Worm (Caenorhabditis elegans) whole organism, young adult: ENCODE measurements around the gene unc-50.
A peak's percentile ranks its signal among the peaks of the same experiment; 100 is the strongest.

Experiments
- B0336.3 ChIP-seq: fragments of 200-800 bp; sonication (Bioruptor generic); IDR thresholded peaks from 2 replicates; pipeline ENCODE4 v1.3.6; 2022; ENCODE audit warnings: missing genetic modification characterization, missing compliant biosample characterization
- C17E4.6 ChIP-seq: fragments of 200-800 bp; sonication (Bioruptor generic); IDR thresholded peaks from 2 replicates; pipeline ENCODE4 v1.3.6; 2022; ENCODE audit warnings: missing genetic modification reagents, missing genetic modification characterization, missing compliant biosample characterization
- F23B12.7 ChIP-seq: sonication (generic microtip); optimal IDR thresholded peaks from 2 replicates; lab custom pipeline; 2017; ENCODE audit warnings: missing genetic modification characterization, mild to moderate bottlenecking, missing compliant biosample characterization, antibody characterized with exemption, moderate library complexity; ENCODE audit not compliant: insufficient read depth
- F33H1.4 ChIP-seq: fragments of 200-800 bp; sonication (Bioruptor generic); IDR thresholded peaks from 2 replicates; pipeline ENCODE4 v1.3.6; 2022; ENCODE audit warnings: missing genetic modification reagents, missing genetic modification characterization, missing compliant biosample characterization
- F37B4.10 ChIP-seq: fragments of 200-800 bp; sonication (Bioruptor generic); IDR thresholded peaks from 2 replicates; pipeline ENCODE4 v1.3.6; 2022; ENCODE audit warnings: missing genetic modification characterization, missing compliant biosample characterization
- F52B5.7 ChIP-seq: sonication (generic microtip); optimal IDR thresholded peaks from 2 replicates; lab custom pipeline; 2016; ENCODE audit warnings: mild to moderate bottlenecking, missing genetic modification characterization, missing compliant biosample characterization
- F57C9.4 ChIP-seq: sonication (generic microtip); optimal IDR thresholded peaks from 2 replicates; lab custom pipeline; 2017; ENCODE audit warnings: mild to moderate bottlenecking, missing genetic modification characterization, missing compliant biosample characterization
- Y79H2A.3 ChIP-seq: fragments of 200-800 bp; sonication (Bioruptor generic); conservative IDR thresholded peaks from 2 replicates; pipeline ENCODE4 v1.3.6; 2022; ENCODE audit warnings: missing genetic modification reagents, missing genetic modification characterization, missing compliant biosample characterization
- Y95B8A.8 ChIP-seq: fragments of 200-800 bp; sonication (Bioruptor generic); IDR thresholded peaks from 2 replicates; pipeline ENCODE4 v1.3.6; 2022; ENCODE audit warnings: missing genetic modification reagents, missing genetic modification characterization, missing compliant biosample characterization
- ZK185.1 ChIP-seq: sonication (generic microtip); optimal IDR thresholded peaks from 2 replicates; lab custom pipeline; 2016; ENCODE audit warnings: mild to moderate bottlenecking, missing genetic modification characterization, missing compliant biosample characterization; ENCODE audit not compliant: poor library complexity, severe bottlenecking
- akir-1 ChIP-seq: fragments of 200-800 bp; sonication (Bioruptor generic); optimal IDR thresholded peaks from 2 replicates; lab custom pipeline; 2018; ENCODE audit warnings: mild to moderate bottlenecking, missing genetic modification characterization, moderate library complexity, missing compliant biosample characterization
- aptf-2 ChIP-seq: fragments of 200-800 bp; sonication (Bioruptor generic); conservative IDR thresholded peaks from 2 replicates; pipeline ENCODE4 v1.3.6; 2022; ENCODE audit warnings: missing genetic modification reagents, missing genetic modification characterization, missing compliant biosample characterization
- atf-7 ChIP-seq: sonication (generic microtip); optimal IDR thresholded peaks from 2 replicates; lab custom pipeline; 2017; ENCODE audit warnings: mild to moderate bottlenecking, missing genetic modification characterization, missing compliant biosample characterization
- athp-1 ChIP-seq: sonication (generic microtip); optimal IDR thresholded peaks from 2 replicates; lab custom pipeline; 2017; ENCODE audit warnings: mild to moderate bottlenecking, missing genetic modification characterization, missing compliant biosample characterization
- attf-3 ChIP-seq: fragments of 200-800 bp; sonication (Bioruptor generic); conservative IDR thresholded peaks from 2 replicates; pipeline ENCODE4 v1.3.6; 2022; ENCODE audit warnings: missing genetic modification reagents, missing genetic modification characterization, missing compliant biosample characterization
- attf-5 ChIP-seq: fragments of 200-800 bp; sonication (Bioruptor generic); optimal IDR thresholded peaks from 2 replicates; lab custom pipeline; 2018; ENCODE audit warnings: mild to moderate bottlenecking, missing genetic modification characterization, missing compliant biosample characterization
- attf-6 ChIP-seq: fragments of 200-800 bp; sonication (Bioruptor generic); IDR thresholded peaks from 2 replicates; pipeline ENCODE4 v1.3.6; 2022; ENCODE audit warnings: missing genetic modification reagents, missing genetic modification characterization, missing compliant biosample characterization
- ceh-100 ChIP-seq: fragments of 200-800 bp; sonication (Bioruptor generic); IDR thresholded peaks from 2 replicates; pipeline ENCODE4 v1.3.6; 2022; ENCODE audit warnings: missing genetic modification reagents, missing genetic modification characterization, missing compliant biosample characterization
- ceh-40 ChIP-seq: fragments of 200-800 bp; sonication (Bioruptor generic); IDR thresholded peaks from 2 replicates; pipeline ENCODE4 v1.3.6; 2022; ENCODE audit warnings: missing genetic modification characterization, missing compliant biosample characterization
- ceh-91 ChIP-seq: fragments of 200-800 bp; sonication (Bioruptor generic); IDR thresholded peaks from 2 replicates; pipeline ENCODE4 v1.3.6; 2022; ENCODE audit warnings: missing genetic modification reagents, missing genetic modification characterization, missing compliant biosample characterization
- dpff-1 ChIP-seq: sonication (generic microtip); optimal IDR thresholded peaks from 2 replicates; lab custom pipeline; 2017; ENCODE audit warnings: mild to moderate bottlenecking, missing genetic modification characterization, missing compliant biosample characterization
- efl-1 ChIP-seq: fragments of 150-350 bp; optimal IDR thresholded peaks from 2 replicates; lab custom pipeline; 2014; ENCODE audit warnings: missing biosample characterization, missing genetic modification reagents, missing genetic modification characterization
- egl-18 ChIP-seq: fragments of 200-800 bp; sonication (Bioruptor generic); IDR thresholded peaks from 2 replicates; pipeline ENCODE4 v1.3.6; 2022; ENCODE audit warnings: missing genetic modification reagents, missing genetic modification characterization, missing compliant biosample characterization
- ets-4 ChIP-seq: fragments of 200-800 bp; sonication (Bioruptor generic); optimal IDR thresholded peaks from 2 replicates; lab custom pipeline; 2018; ENCODE audit warnings: mild to moderate bottlenecking, missing genetic modification characterization, missing compliant biosample characterization
- him-1 ChIP-seq: sonication (generic microtip); optimal IDR thresholded peaks from 2 replicates; lab custom pipeline; 2016; ENCODE audit warnings: missing genotype, missing genetic modification reagents, missing genetic modification characterization, missing compliant biosample characterization
- hlh-12 ChIP-seq: sonication (generic microtip); optimal IDR thresholded peaks from 2 replicates; lab custom pipeline; 2016; ENCODE audit warnings: missing genetic modification characterization, missing compliant biosample characterization
- hlh-26 ChIP-seq: fragments of 200-800 bp; sonication (Bioruptor generic); conservative IDR thresholded peaks from 2 replicates; pipeline ENCODE4 v1.3.6; 2022; ENCODE audit warnings: missing genetic modification reagents, missing genetic modification characterization, missing compliant biosample characterization
- let-607 ChIP-seq, 2 experiments: fragments of 200-800 bp in 1 of 2; sonication (Bioruptor generic) in 1 of 2; sonication (generic microtip) in 1 of 2; optimal IDR thresholded peaks; 2 replicates each; lab custom pipeline; 2016 to 2018; ENCODE audit warnings: mild to moderate bottlenecking in 2 of 2, missing compliant biosample characterization in 2 of 2, missing genetic modification characterization in 2 of 2, moderate library complexity in 2 of 2, missing genotype in 1 of 2
- lin-35 ChIP-seq, 3 experiments: fragments of 150-350 bp in 2 of 3; sonication (generic microtip) in 1 of 3; optimal IDR thresholded peaks; 2 replicates each; lab custom pipeline; 2014 to 2018; ENCODE audit warnings: missing biosample characterization in 3 of 3, missing genetic modification characterization in 3 of 3, missing genetic modification reagents in 3 of 3
- lin-40 ChIP-seq: sonication (generic microtip); optimal IDR thresholded peaks from 2 replicates; lab custom pipeline; 2016; ENCODE audit warnings: missing genetic modification characterization, mild to moderate bottlenecking, missing compliant biosample characterization, missing genotype, missing genetic modification reagents
- lsl-1 ChIP-seq: fragments of 200-800 bp; sonication (Bioruptor generic); optimal IDR thresholded peaks from 2 replicates; lab custom pipeline; 2018; ENCODE audit warnings: mild to moderate bottlenecking, missing genetic modification characterization, moderate library complexity, missing compliant biosample characterization
- madf-3 ChIP-seq: fragments of 200-800 bp; sonication (Bioruptor generic); IDR thresholded peaks from 2 replicates; pipeline ENCODE4 v1.3.6; 2022; ENCODE audit warnings: missing genetic modification reagents, missing genetic modification characterization, missing compliant biosample characterization
- madf-6 ChIP-seq: fragments of 200-800 bp; sonication (Bioruptor generic); IDR thresholded peaks from 2 replicates; pipeline ENCODE4 v1.3.6; 2022; ENCODE audit warnings: missing genetic modification reagents, missing genetic modification characterization, missing compliant biosample characterization
- madf-8 ChIP-seq: fragments of 200-800 bp; sonication (Bioruptor generic); conservative IDR thresholded peaks from 2 replicates; pipeline ENCODE4 v1.3.6; 2022; ENCODE audit warnings: missing genetic modification reagents, missing genetic modification characterization, missing compliant biosample characterization
- mcd-1 ChIP-seq: fragments of 200-800 bp; sonication (Bioruptor generic); IDR thresholded peaks from 2 replicates; pipeline ENCODE4 v1.3.6; 2022; ENCODE audit warnings: missing genetic modification reagents, missing genetic modification characterization, missing compliant biosample characterization
- mel-28 ChIP-seq: sonication (generic microtip); optimal IDR thresholded peaks from 2 replicates; lab custom pipeline; 2016; ENCODE audit warnings: borderline replicate concordance, mild to moderate bottlenecking, missing genetic modification characterization, missing compliant biosample characterization
- nfya-1 ChIP-seq: sonication (generic microtip); optimal IDR thresholded peaks from 2 replicates; lab custom pipeline; 2017; ENCODE audit warnings: antibody characterized with exemption, missing compliant biosample characterization, missing genetic modification characterization, borderline replicate concordance; ENCODE audit not compliant: insufficient read depth
- nhr-120 ChIP-seq: fragments of 200-800 bp; sonication (Bioruptor generic); IDR thresholded peaks from 2 replicates; pipeline ENCODE4 v1.3.6; 2022; ENCODE audit warnings: missing genetic modification characterization, missing compliant biosample characterization
- nhr-80 ChIP-seq: sonication (generic microtip); optimal IDR thresholded peaks from 2 replicates; lab custom pipeline; 2016; ENCODE audit warnings: missing genetic modification characterization, missing compliant biosample characterization
- rcor-1 ChIP-seq: fragments of 200-800 bp; sonication (Bioruptor generic); IDR thresholded peaks from 2 replicates; pipeline ENCODE4 v1.3.6; 2022; ENCODE audit warnings: missing genetic modification reagents, missing genetic modification characterization, missing compliant biosample characterization
- sea-2 ChIP-seq: fragments of 200-800 bp; sonication (Bioruptor generic); IDR thresholded peaks from 2 replicates; pipeline ENCODE4 v1.3.6; 2022; ENCODE audit warnings: missing genetic modification characterization, missing compliant biosample characterization
- snpc-4 ChIP-seq, 5 experiments: fragments of 150-350 bp in 1 of 5; sonication (generic microtip) in 4 of 5; optimal IDR thresholded peaks; 2 replicates each; lab custom pipeline; 2014 to 2018; ENCODE audit warnings: missing genetic modification characterization in 5 of 5, missing biosample characterization in 3 of 5, antibody characterized with exemption in 2 of 5, mild to moderate bottlenecking in 2 of 5, missing compliant biosample characterization in 2 of 5, missing genotype in 2 of 5, moderate library complexity in 2 of 5, missing genetic modification reagents in 1 of 5
- somi-1 ChIP-seq: fragments of 200-800 bp; sonication (Bioruptor generic); optimal IDR thresholded peaks from 2 replicates; lab custom pipeline; 2018; ENCODE audit warnings: mild to moderate bottlenecking, missing genetic modification characterization, missing compliant biosample characterization
- tbp1 ChIP-seq: fragments of 200-800 bp; sonication (Bioruptor generic); optimal IDR thresholded peaks from 2 replicates; lab custom pipeline; 2018; ENCODE audit warnings: mild to moderate bottlenecking, missing genetic modification characterization, missing compliant biosample characterization
- tbx-9 ChIP-seq: sonication (generic microtip); optimal IDR thresholded peaks from 2 replicates; lab custom pipeline; 2016; ENCODE audit warnings: borderline replicate concordance, missing genetic modification characterization, inconsistent platforms, missing compliant biosample characterization
- unc-130 ChIP-seq: sonication (generic microtip); optimal IDR thresholded peaks from 2 replicates; lab custom pipeline; 2016; ENCODE audit warnings: missing genetic modification reagents, missing genetic modification characterization, missing compliant biosample characterization
- ztf-18 ChIP-seq: sonication (generic microtip); optimal IDR thresholded peaks from 2 replicates; lab custom pipeline; 2016; ENCODE audit warnings: missing genotype, mild to moderate bottlenecking, missing genetic modification characterization, missing compliant biosample characterization

unc-50 gene

DNA sequence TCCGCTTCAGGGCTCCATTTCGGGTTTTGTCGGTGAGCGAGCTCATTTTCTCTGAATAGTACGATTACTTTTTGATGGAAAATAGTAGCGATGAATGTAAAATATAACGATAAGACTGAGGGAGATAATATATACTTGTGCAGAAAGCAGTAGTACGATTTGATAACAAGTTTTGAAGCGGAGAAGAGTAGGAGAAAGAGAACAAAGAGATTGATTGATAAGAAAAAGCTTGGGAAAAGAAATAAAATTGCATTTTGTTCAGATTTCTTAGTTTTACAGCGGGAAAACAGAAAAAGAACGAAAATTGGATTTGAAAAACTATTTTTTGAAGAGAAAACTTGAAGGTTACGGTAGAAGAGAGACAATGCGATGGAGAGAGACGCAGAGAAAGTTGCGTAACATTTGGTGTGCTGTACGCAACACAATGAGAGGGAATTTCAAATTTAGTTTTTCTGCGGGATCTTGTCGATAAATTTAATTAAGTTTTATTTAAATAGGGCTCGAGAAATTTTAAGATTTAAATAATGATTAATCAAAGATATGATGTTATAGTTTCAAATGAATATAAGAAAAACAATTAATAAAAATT is 39.7 kb upstream of the unc-50 start, which contains the start of gene umps-1 (continued):
- TF ChIP-seq C17E4.6 (GFP tag; lab: Robert Waterston, UW) (no peak), F33H1.4 (GFP tag; lab: Robert Waterston, UW) (peak; percentile 46; the same call in 1 of the 2 replicates), F57C9.4 (tag; lab: Kevin White, UChicago) (no peak), F37B4.10 (no peak), B0336.3 (no peak), mcd-1 (GFP tag; lab: Robert Waterston, UW) (peak; percentile 70), F23B12.7 (tag; lab: Kevin White, UChicago) (no peak), madf-6 (GFP tag; lab: Robert Waterston, UW) (peak; percentile 65), madf-8 (GFP tag; lab: Robert Waterston, UW) (no peak), tbx-9 (no peak), efl-1 (GFP tag; lab: Kevin White, UChicago) (peak; percentile 83), ets-4 (no peak), nhr-80 (tag; lab: Kevin White, UChicago) (no peak), rcor-1 (GFP tag; lab: Robert Waterston, UW) (no peak), Y95B8A.8 (GFP tag; lab: Robert Waterston, UW) (no peak), athp-1 (no peak), somi-1 (GFP tag; lab: Kevin White, UChicago) (no peak), let-607 (tag; optimal IDR thresholded peaks at IDR 0.05; lab: Kevin White, UChicago) (peak in 1 of 2 experiments; percentile 18), attf-5 (peak; percentile 24), aptf-2 (GFP tag; lab: Robert Waterston, UW) (no peak), Y79H2A.3 (no peak), him-1 (tag; lab: Kevin White, UChicago) (no peak), snpc-4 (GFP tag; optimal IDR thresholded peaks at IDR 0.05; lab: Kevin White, UChicago) (no peak), snpc-4 (tag; optimal IDR thresholded peaks at IDR 0.05; lab: Kevin White, UChicago) (peak in 1 of 4 experiments; percentile 28), lin-40 (tag; lab: Kevin White, UChicago) (peak; percentile 38), hlh-12 (no peak), ceh-100 (GFP tag; lab: Robert Waterston, UW) (no peak), lsl-1 (peak; percentile 77), attf-3 (no peak), nhr-120 (no peak), hlh-26 (GFP tag; lab: Robert Waterston, UW) (no peak), mel-28 (tag; lab: Kevin White, UChicago) (no peak), ceh-40 (GFP tag; lab: Robert Waterston, UW) (no peak)

DNA sequence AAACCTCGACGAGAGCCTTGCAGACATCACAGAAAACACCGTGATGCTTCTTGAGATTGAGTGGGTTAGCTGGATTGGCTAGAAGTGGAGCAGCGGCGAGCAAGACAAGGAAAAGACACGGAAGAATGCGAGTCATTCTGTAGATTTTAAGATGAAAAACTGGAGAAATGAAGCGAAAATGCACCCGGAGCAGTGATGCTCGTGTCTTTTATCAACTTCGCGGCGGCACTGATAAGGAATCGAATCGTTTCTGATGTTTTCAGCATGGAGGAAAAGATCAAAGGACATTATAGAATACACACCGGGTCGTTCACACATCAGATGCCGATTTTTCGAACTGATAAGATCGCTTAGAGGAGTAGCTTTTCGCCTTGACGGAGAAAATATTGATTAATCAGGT is 37.4 kb upstream of the unc-50 start, which contains the start of gene spp-1:
TSS of gene spp-1 (minus strand) at position 287 of the 400 bp plus-strand sequence.
- TF ChIP-seq dpff-1, result no peak
- TF ChIP-seq him-1 (tag; lab: Kevin White, UChicago), result peak; percentile 7
- TF ChIP-seq lin-35 (GFP tag; optimal IDR thresholded peaks at IDR 0.05; lab: Kevin White, UChicago), result no peak
- TF ChIP-seq F52B5.7 (tag; lab: Kevin White, UChicago), result peak; percentile 32
- TF ChIP-seq atf-7 (tag; lab: Kevin White, UChicago), result peak; percentile 8
- no peak for TF ChIP-seq ztf-18 (tag; lab: Kevin White, UChicago)
- TF ChIP-seq B0336.3, result no peak; the same call in 1 of the 2 replicates
- no peak for TF ChIP-seq madf-3 (GFP tag; lab: Robert Waterston, UW)
- peak; percentile 9; the same call in 1 of the 2 replicates for TF ChIP-seq madf-6 (GFP tag; lab: Robert Waterston, UW)
- no peak for TF ChIP-seq sea-2 (GFP tag; lab: Robert Waterston, UW)
- TF ChIP-seq unc-130 (GFP tag; lab: Kevin White, UChicago), result no peak
- TF ChIP-seq tbp1 (GFP tag; lab: Kevin White, UChicago), result peak; percentile 32
- no peak for TF ChIP-seq akir-1 (GFP tag; lab: Kevin White, UChicago)
- no peak for TF ChIP-seq ZK185.1 (tag; lab: Kevin White, UChicago)
- TF ChIP-seq tbx-9, result peak; percentile 85
- no peak for TF ChIP-seq nfya-1
- no peak for TF ChIP-seq attf-6 (GFP tag; lab: Robert Waterston, UW)
- no peak for TF ChIP-seq F23B12.7 (tag; lab: Kevin White, UChicago)
- TF ChIP-seq mel-28 (tag; lab: Kevin White, UChicago), result no peak
- TF ChIP-seq egl-18, result no peak
- no peak for TF ChIP-seq ceh-91
